Fruit fly (Drosophila melanogaster) whole organism, embryonic: ENCODE measurements around the gene superdeath.

ENCODE experiments used
- ATbp ChIP-seq: fragments of 200-800 bp; sonication (Bioruptor generic); optimal IDR thresholded peaks from 2 replicates; lab custom pipeline; 2017; ENCODE audit warnings: missing biosample characterization, mild to moderate bottlenecking, missing genetic modification characterization, missing genetic modification reagents
- Ada2b ChIP-seq: fragments of 200-800 bp; sonication (Bioruptor generic); IDR thresholded peaks from 2 replicates; pipeline ENCODE4 v1.3.6; 2022; ENCODE audit warnings: missing biosample characterization, missing genetic modification characterization
- Adf1 ChIP-seq: fragments of 200-800 bp; sonication (Bioruptor generic); IDR thresholded peaks from 2 replicates; pipeline ENCODE4 v1.3.6; 2022; ENCODE audit warnings: missing biosample characterization, missing genetic modification characterization
- C15 ChIP-seq: fragments of 200-800 bp; sonication (Bioruptor generic); IDR thresholded peaks from 3 replicates; pipeline ENCODE4 v1.3.6; 2022; ENCODE audit warnings: missing biosample characterization, missing genetic modification characterization
- CG10274 ChIP-seq: fragments of 200-800 bp; sonication (Bioruptor generic); optimal IDR thresholded peaks from 3 replicates; lab custom pipeline; 2017; ENCODE audit warnings: missing biosample characterization, mild to moderate bottlenecking, missing genetic modification characterization
- CG11504 ChIP-seq: fragments of 200-800 bp; sonication (Bioruptor generic); optimal IDR thresholded peaks from 3 replicates; lab custom pipeline; 2019; ENCODE audit warnings: missing biosample characterization, mild to moderate bottlenecking, missing genetic modification characterization, moderate library complexity
- CG12071 ChIP-seq: fragments of 200-800 bp; sonication (Bioruptor generic); optimal IDR thresholded peaks from 3 replicates; lab custom pipeline; 2018; ENCODE audit warnings: missing biosample characterization, mild to moderate bottlenecking, missing genetic modification characterization
- CG13775 ChIP-seq: fragments of 200-800 bp; sonication (Bioruptor generic); optimal IDR thresholded peaks from 3 replicates; lab custom pipeline; 2017; ENCODE audit warnings: missing biosample characterization, mild to moderate bottlenecking, missing genetic modification characterization
- CG15479 ChIP-seq: fragments of 200-800 bp; sonication (Bioruptor generic); optimal IDR thresholded peaks from 3 replicates; lab custom pipeline; 2019; ENCODE audit warnings: missing biosample characterization, mild to moderate bottlenecking, missing genetic modification characterization, moderate library complexity
- CG18262 ChIP-seq: fragments of 200-800 bp; optimal IDR thresholded peaks from 3 replicates; lab custom pipeline; 2019; ENCODE audit warnings: missing biosample characterization, mild to moderate bottlenecking, missing genetic modification characterization, moderate library complexity
- CG31441 ChIP-seq: fragments of 200-800 bp; sonication (Bioruptor generic); IDR thresholded peaks from 2 replicates; pipeline ENCODE4 v1.3.6; 2022; ENCODE audit warnings: missing biosample characterization, missing genetic modification characterization
- CG32772 ChIP-seq: fragments of 200-800 bp; sonication (Bioruptor generic); IDR thresholded peaks from 2 replicates; pipeline ENCODE4 v1.3.6; 2022; ENCODE audit warnings: missing biosample characterization, missing genetic modification characterization
- CG4854 ChIP-seq: fragments of 200-800 bp; sonication (Bioruptor generic); optimal IDR thresholded peaks from 2 replicates; lab custom pipeline; 2016; ENCODE audit warnings: missing biosample characterization, missing genetic modification characterization, inconsistent platforms
- CG5180 ChIP-seq: fragments of 200-800 bp; sonication (Bioruptor generic); optimal IDR thresholded peaks from 3 replicates; lab custom pipeline; 2017; ENCODE audit warnings: missing biosample characterization, missing genetic modification characterization, mild to moderate bottlenecking, moderate library complexity, missing genetic modification reagents
- CG8924 ChIP-seq: fragments of 200-800 bp; optimal IDR thresholded peaks from 3 replicates; lab custom pipeline; 2019; ENCODE audit warnings: missing biosample characterization, mild to moderate bottlenecking, missing genetic modification characterization, moderate library complexity
- CG9437 ChIP-seq: fragments of 200-800 bp; sonication (Bioruptor generic); optimal IDR thresholded peaks from 2 replicates; lab custom pipeline; 2018; ENCODE audit warnings: missing biosample characterization, mild to moderate bottlenecking, missing genetic modification characterization
- CG9727 ChIP-seq: fragments of 200-800 bp; sonication (Bioruptor generic); optimal IDR thresholded peaks from 3 replicates; lab custom pipeline; 2017; ENCODE audit warnings: missing biosample characterization, mild to moderate bottlenecking, missing genetic modification characterization
- CG9876 ChIP-seq: fragments of 200-800 bp; sonication (Bioruptor generic); optimal IDR thresholded peaks from 2 replicates; lab custom pipeline; 2016; ENCODE audit warnings: missing biosample characterization, missing genetic modification characterization
- Dip3 ChIP-seq: fragments of 200-800 bp; sonication (Bioruptor generic); optimal IDR thresholded peaks from 3 replicates; lab custom pipeline; 2016; ENCODE audit warnings: missing biosample characterization, missing genetic modification characterization
- E2f2 ChIP-seq: fragments of 200-800 bp; sonication (Bioruptor generic); IDR thresholded peaks from 2 replicates; pipeline ENCODE4 v1.3.6; 2022; ENCODE audit warnings: missing biosample characterization, missing genetic modification characterization
- Eip74EF ChIP-seq, 2 experiments: fragments of 200-800 bp in 1 of 2; fragments of >200 bp in 1 of 2; sonication (Bioruptor generic) in 1 of 2; optimal IDR thresholded peaks; 2 replicates each; lab custom pipeline; 2017 to 2019; ENCODE audit warnings: missing biosample characterization in 2 of 2, missing genetic modification characterization in 2 of 2, mild to moderate bottlenecking in 1 of 2, moderate library complexity in 1 of 2
- Ets65A ChIP-seq: fragments of 200-800 bp; sonication (Bioruptor generic); peaks from one replicate; lab custom pipeline; 2016; ENCODE audit warnings: missing biosample characterization, missing genetic modification characterization
- HHEX ChIP-seq: fragments of 200-800 bp; sonication (Bioruptor generic); optimal IDR thresholded peaks from 3 replicates; lab custom pipeline; 2017; ENCODE audit warnings: missing biosample characterization, mild to moderate bottlenecking, missing genetic modification characterization, missing genetic modification reagents
- Lim3 ChIP-seq: fragments of 200-800 bp; sonication (Bioruptor generic); IDR thresholded peaks from 2 replicates; pipeline ENCODE4 v1.3.6; 2022; ENCODE audit warnings: missing biosample characterization, missing genetic modification characterization
- Mad ChIP-seq: fragments of 200-800 bp; sonication (Bioruptor generic); optimal IDR thresholded peaks from 2 replicates; lab custom pipeline; 2016; ENCODE audit warnings: missing biosample characterization, missing genetic modification characterization
- Max ChIP-seq: fragments of 200-800 bp; sonication (Bioruptor generic); optimal IDR thresholded peaks from 2 replicates; lab custom pipeline; 2016; ENCODE audit warnings: missing biosample characterization, mild to moderate bottlenecking, missing genetic modification characterization
- Nf-YB ChIP-seq: fragments of 200-800 bp; sonication (Bioruptor generic); optimal IDR thresholded peaks from 3 replicates; lab custom pipeline; 2019; ENCODE audit warnings: missing biosample characterization, mild to moderate bottlenecking, missing genetic modification characterization, moderate library complexity
- Pdp1 ChIP-seq, 2 experiments: fragments of 200-800 bp; sonication (Bioruptor generic); optimal IDR thresholded peaks; 3 replicates each; lab custom pipeline; 2016; ENCODE audit warnings: missing biosample characterization in 2 of 2, missing genetic modification characterization in 2 of 2, mild to moderate bottlenecking in 1 of 2, moderate library complexity in 1 of 2
- Spps ChIP-seq: fragments of 200-800 bp; sonication (Bioruptor generic); optimal IDR thresholded peaks from 2 replicates; lab custom pipeline; 2018; ENCODE audit warnings: missing biosample characterization, mild to moderate bottlenecking, missing genetic modification characterization
- Sry-β ChIP-seq: fragments of 200-800 bp; sonication (Bioruptor generic); optimal IDR thresholded peaks from 2 replicates; lab custom pipeline; 2018; ENCODE audit warnings: missing biosample characterization, mild to moderate bottlenecking, missing genetic modification characterization, moderate library complexity
- Ssrp ChIP-seq: fragments of 200-800 bp; sonication (Bioruptor generic); optimal IDR thresholded peaks from 2 replicates; lab custom pipeline; 2018; ENCODE audit warnings: missing biosample characterization, mild to moderate bottlenecking, missing genetic modification characterization, moderate library complexity
- Trl ChIP-seq, 3 experiments: fragments of >200 bp in 2 of 3; fragments of 200-800 bp in 1 of 3; sonication (Bioruptor generic) in 1 of 3; optimal IDR thresholded peaks; 2 replicates in 1 of 3; 3 replicates in 2 of 3; lab custom pipeline; 2016 to 2017; ENCODE audit warnings: missing biosample characterization in 1 of 3, missing genetic modification characterization in 1 of 3
- al ChIP-seq: fragments of 200-800 bp; sonication (Bioruptor generic); IDR thresholded peaks from 2 replicates; pipeline ENCODE4 v1.3.6; 2022; ENCODE audit warnings: missing biosample characterization, missing genetic modification characterization
- corto ChIP-seq: fragments of 200-800 bp; sonication (Bioruptor generic); optimal IDR thresholded peaks from 2 replicates; lab custom pipeline; 2016; ENCODE audit warnings: missing biosample characterization, mild to moderate bottlenecking, missing genetic modification characterization, moderate library complexity
- dmrt99B ChIP-seq: fragments of 200-800 bp; sonication (Bioruptor generic); optimal IDR thresholded peaks from 2 replicates; lab custom pipeline; 2018; ENCODE audit warnings: missing biosample characterization, mild to moderate bottlenecking, missing genetic modification characterization, moderate library complexity
- eve ChIP-seq, 2 experiments: fragments of >200 bp; optimal IDR thresholded peaks; 2 replicates each; lab custom pipeline; 2017; ENCODE audit warnings: missing biosample characterization in 2 of 2, missing genetic modification characterization in 2 of 2
- fd102C ChIP-seq: fragments of 200-800 bp; sonication (Bioruptor generic); optimal IDR thresholded peaks from 2 replicates; lab custom pipeline; 2018; ENCODE audit warnings: missing biosample characterization, mild to moderate bottlenecking, missing genetic modification characterization, moderate library complexity
- kah ChIP-seq: fragments of 200-800 bp; sonication (Bioruptor generic); optimal IDR thresholded peaks from 2 replicates; lab custom pipeline; 2018; ENCODE audit warnings: missing biosample characterization, mild to moderate bottlenecking, missing genetic modification characterization
- lmd ChIP-seq: fragments of 200-800 bp; sonication (Bioruptor generic); IDR thresholded peaks from 2 replicates; pipeline ENCODE4 v1.3.6; 2022; ENCODE audit warnings: missing biosample characterization, missing genetic modification characterization
- lola ChIP-seq, 3 experiments: fragments of >200 bp in 2 of 3; fragments of 200-800 bp in 1 of 3; sonication (Bioruptor generic) in 1 of 3; optimal IDR thresholded peaks; 2 replicates each; lab custom pipeline; 2017 to 2019; ENCODE audit warnings: missing biosample characterization in 3 of 3, missing genetic modification characterization in 3 of 3, mild to moderate bottlenecking in 1 of 3, moderate library complexity in 1 of 3
- nerfin-2 ChIP-seq: fragments of 200-800 bp; sonication (Bioruptor generic); IDR thresholded peaks from 2 replicates; pipeline ENCODE4 v1.3.6; 2022; ENCODE audit warnings: missing biosample characterization, missing genetic modification characterization; ENCODE audit not compliant: partially characterized antibody
- org-1 ChIP-seq: fragments of 200-800 bp; sonication (Bioruptor generic); optimal IDR thresholded peaks from 2 replicates; lab custom pipeline; 2017; ENCODE audit warnings: missing biosample characterization, missing genetic modification characterization
- pnt ChIP-seq: fragments of 200-800 bp; sonication (Bioruptor generic); optimal IDR thresholded peaks from 3 replicates; lab custom pipeline; 2016; ENCODE audit warnings: missing biosample characterization, missing genetic modification characterization
- repo ChIP-seq: fragments of 200-800 bp; sonication (Bioruptor generic); optimal IDR thresholded peaks from 2 replicates; lab custom pipeline; 2016; ENCODE audit warnings: missing biosample characterization, missing genetic modification characterization
- salm ChIP-seq: fragments of 200-800 bp; sonication (Bioruptor generic); optimal IDR thresholded peaks from 2 replicates; lab custom pipeline; 2018; ENCODE audit warnings: missing biosample characterization, mild to moderate bottlenecking, missing genetic modification characterization
- stc ChIP-seq: fragments of 200-800 bp; sonication (Bioruptor generic); IDR thresholded peaks from 2 replicates; pipeline ENCODE4 v1.3.6; 2022; ENCODE audit warnings: missing biosample characterization, missing genetic modification characterization
- tll ChIP-seq, 2 experiments: fragments of 200-800 bp in 1 of 2; fragments of >200 bp in 1 of 2; sonication (Bioruptor generic) in 1 of 2; optimal IDR thresholded peaks; 2 replicates each; lab custom pipeline; 2017 to 2019; ENCODE audit warnings: missing biosample characterization in 2 of 2, missing genetic modification characterization in 2 of 2, mild to moderate bottlenecking in 1 of 2, moderate library complexity in 1 of 2
- trh ChIP-seq: fragments of 200-800 bp; sonication (Bioruptor generic); optimal IDR thresholded peaks from 2 replicates; lab custom pipeline; 2016; ENCODE audit warnings: missing biosample characterization, missing genetic modification characterization
- tup ChIP-seq: fragments of 200-800 bp; sonication (Bioruptor generic); optimal IDR thresholded peaks from 2 replicates; lab custom pipeline; 2016; ENCODE audit warnings: missing biosample characterization, mild to moderate bottlenecking, missing genetic modification characterization, moderate library complexity

The superdeath gene

DNA sequence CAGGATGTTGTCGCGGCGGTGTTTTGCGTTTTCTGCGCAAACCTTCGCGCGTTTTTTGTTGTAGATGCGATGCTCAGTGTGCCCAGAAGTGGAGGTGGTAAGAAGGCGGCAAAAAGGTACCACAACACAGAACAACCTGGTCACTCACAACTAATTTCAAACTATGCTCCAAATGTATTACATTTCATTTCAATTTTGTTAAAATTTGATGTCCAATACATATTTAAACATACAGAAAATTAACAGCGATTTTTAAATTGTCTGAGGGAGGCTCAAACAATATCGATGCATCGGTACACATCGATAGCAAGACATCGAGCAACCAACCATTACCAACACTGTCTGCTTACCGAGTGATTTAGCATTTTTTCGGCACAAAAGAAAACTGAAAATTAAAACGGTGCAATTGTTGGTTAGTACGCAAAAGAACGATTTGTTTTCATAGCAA lies 14.8 kb downstream of the superdeath start, which contains the start of the genes Slbp and Rpn2 (continued):
- TF ChIP-seq HHEX (GFP tag; lab: Kevin White, UChicago) = peak; percentile 1
- peak; percentile 81 for TF ChIP-seq E2f2
- TF ChIP-seq Dip3 = peak; percentile 45
- TF ChIP-seq salm (tag; lab: Kevin White, UChicago) = no peak
- no peak for TF ChIP-seq eve (GFP tag; optimal IDR thresholded peaks at IDR 0.05; lab: Kevin White, UChicago)
- peak; percentile 31 to 70 for TF ChIP-seq Pdp1 (GFP tag; optimal IDR thresholded peaks at IDR 0.05; lab: Kevin White, UChicago)
- TF ChIP-seq Lim3 = no peak
- TF ChIP-seq Adf1 = no peak
- TF ChIP-seq C15 (GFP tag; lab: Robert Waterston, UW) = no peak
- peak; percentile 45 for TF ChIP-seq CG9727 (GFP tag; lab: Kevin White, UChicago)
- no peak for TF ChIP-seq Mad (GFP tag; lab: Kevin White, UChicago)
- TF ChIP-seq tll (GFP tag; optimal IDR thresholded peaks at IDR 0.05; lab: Kevin White, UChicago) = no peak
- peak; percentile 49 for TF ChIP-seq CG8924 (tag; lab: Kevin White, UChicago)
- TF ChIP-seq CG12071 = no peak
- peak; percentile 51 for TF ChIP-seq CG11504 (tag; lab: Kevin White, UChicago)
- TF ChIP-seq Sry-β (GFP tag; lab: Kevin White, UChicago) = peak; percentile 24
- no peak for TF ChIP-seq CG9437
- TF ChIP-seq CG18262 (tag; lab: Kevin White, UChicago) = peak; percentile 31
- TF ChIP-seq fd102C (GFP tag; lab: Kevin White, UChicago) = no peak
- TF ChIP-seq kah (GFP tag; lab: Kevin White, UChicago) = no peak
- TF ChIP-seq Ssrp (tag; lab: Kevin White, UChicago) = no peak
- TF ChIP-seq al (GFP tag; lab: Robert Waterston, UW) = no peak
- no peak for TF ChIP-seq Ada2b (GFP tag; lab: Robert Waterston, UW)
- TF ChIP-seq CG13775 = peak; percentile 26
- TF ChIP-seq Nf-YB (GFP tag; lab: Kevin White, UChicago) = no peak
- TF ChIP-seq tup = no peak
- no peak for TF ChIP-seq corto (GFP tag; lab: Kevin White, UChicago)
- TF ChIP-seq org-1 (GFP tag; lab: Kevin White, UChicago) = no peak
- TF ChIP-seq trh (GFP tag; lab: Kevin White, UChicago) = no peak
- TF ChIP-seq CG32772 (GFP tag; lab: Robert Waterston, UW) = no peak
- peak; percentile 7 for TF ChIP-seq CG9876 (GFP tag; lab: Kevin White, UChicago)
- peak; percentile 37 for TF ChIP-seq CG4854 (GFP tag; lab: Kevin White, UChicago)
- peak; percentile 20 for TF ChIP-seq Spps (tag; lab: Kevin White, UChicago)
- peak; percentile 89 for TF ChIP-seq Ets65A (GFP tag; lab: Kevin White, UChicago)
- peak; percentile 6 for TF ChIP-seq repo (GFP tag; lab: Kevin White, UChicago)
- no peak for TF ChIP-seq dmrt99B (tag; lab: Kevin White, UChicago)
- peak; percentile 43 for TF ChIP-seq Max (GFP tag; lab: Kevin White, UChicago)
- TF ChIP-seq CG10274 (GFP tag; lab: Kevin White, UChicago) = no peak
- TF ChIP-seq Trl (optimal IDR thresholded peaks at IDR 0.05; lab: Kevin White, UChicago) = no peak
- peak; percentile 42 for TF ChIP-seq Trl (GFP tag; optimal IDR thresholded peaks at IDR 0.05; lab: Kevin White, UChicago)
- peak; percentile 90 for TF ChIP-seq CG15479 (GFP tag; lab: Kevin White, UChicago)
- TF ChIP-seq nerfin-2 (GFP tag; lab: Robert Waterston, UW) = peak; percentile 79
- TF ChIP-seq ATbp (GFP tag; lab: Kevin White, UChicago) = no peak
- no peak for TF ChIP-seq pnt (GFP tag; lab: Kevin White, UChicago)
- TF ChIP-seq lola (GFP tag; optimal IDR thresholded peaks at IDR 0.05; lab: Kevin White, UChicago) = peak in 1 of 3 experiments; percentile 25
- 0 out of 2 replicates have a peak, but pooled peaks have one; percentile 20 for TF ChIP-seq CG31441 (GFP tag; lab: Robert Waterston, UW)
- TF ChIP-seq lmd (GFP tag; lab: Robert Waterston, UW) = no peak; the same call in 1 of the 2 replicates
- no peak for TF ChIP-seq Eip74EF (GFP tag; optimal IDR thresholded peaks at IDR 0.05; lab: Kevin White, UChicago)
- TF ChIP-seq stc (GFP tag; lab: Robert Waterston, UW) = no peak
- no peak for TF ChIP-seq CG5180
